Worm (Caenorhabditis elegans) whole organism, L1 larva: ENCODE data around the gene csr-1.

Experiments
- blmp-1 ChIP-seq: fragments of 150-350 bp; optimal IDR thresholded peaks from 2 replicates; lab custom pipeline; 2014; ENCODE audit warnings: missing biosample characterization, missing genetic modification characterization
- egl-27 ChIP-seq, 2 experiments: fragments of 150-350 bp in 1 of 2; sonication (generic microtip); optimal IDR thresholded peaks; 3 replicates each; lab custom pipeline; 2017 to 2018; ENCODE audit warnings: missing biosample characterization in 2 of 2, missing genetic modification characterization in 2 of 2, missing genetic modification reagents in 2 of 2
- ets-5 ChIP-seq: fragments of 200-800 bp; sonication (Bioruptor generic); IDR thresholded peaks from 2 replicates; pipeline ENCODE4 v1.3.6; 2022; ENCODE audit warnings: missing genetic modification characterization, missing compliant biosample characterization
- snpc-4 ChIP-seq: fragments of 150-350 bp; optimal IDR thresholded peaks from 2 replicates; lab custom pipeline; 2014; ENCODE audit warnings: missing biosample characterization, missing genetic modification characterization
- unc-130 ChIP-seq: fragments of 150-350 bp; optimal IDR thresholded peaks from 2 replicates; lab custom pipeline; 2017; ENCODE audit warnings: missing biosample characterization, missing genetic modification characterization, inconsistent platforms

ce11 chrIV:7955849-7956248 is 1.2 kb upstream of the csr-1 start, which contains the start of gene ceh-19:
- TF ChIP-seq egl-27 (tag; optimal IDR thresholded peaks at IDR 0.05; lab: Kevin White, UChicago) (no peak), unc-130 (tag; lab: Kevin White, UChicago) (no peak), ets-5 (no peak), snpc-4 (no peak), blmp-1 (tag; lab: Kevin White, UChicago) (no peak)
